Fruit fly (Drosophila melanogaster): Measurements from ENCODE around the gene CG18858.

DNA sequence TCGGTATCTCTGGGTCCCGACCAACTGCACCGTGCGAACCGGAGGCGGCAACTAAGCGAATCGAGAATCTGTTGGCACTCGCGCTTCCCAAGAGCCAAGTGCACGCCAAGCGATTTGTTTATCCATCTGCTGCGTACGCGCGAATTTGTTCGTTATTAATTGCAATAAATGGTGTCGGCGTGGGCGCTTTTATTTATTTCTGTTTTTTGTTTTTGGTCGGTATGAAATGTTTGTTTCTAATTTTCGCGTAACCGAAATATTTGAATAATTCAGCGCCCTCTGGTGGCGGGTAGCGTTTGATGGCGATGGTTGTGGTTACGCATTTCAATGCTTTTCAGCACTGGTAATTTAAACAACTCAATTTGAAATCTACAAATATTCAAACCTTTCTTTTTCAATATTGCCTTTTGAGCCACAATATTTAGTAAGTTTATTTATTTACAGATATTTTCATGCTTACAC is 44.1 kb downstream of the CG18858 start, which contains the start of gene CG10947:
- TF ChIP-seq CG32006 (GFP tag; optimal IDR thresholded peaks at IDR 0.05), result peak; percentile 27
- peak; percentile 41 for TF ChIP-seq Hr4 (GFP tag; optimal IDR thresholded peaks at IDR 0.05)
- TF ChIP-seq dac (GFP tag; optimal IDR thresholded peaks at IDR 0.05), result peak; percentile 23
- TF ChIP-seq Blimp-1 (GFP tag; optimal IDR thresholded peaks at IDR 0.05), result no peak

All from whole organism, prepupa.